Worm (Caenorhabditis elegans) whole organism, L3 larva: ENCODE data around the gene hosl-1.

Experiments used
- ZK546.5 ChIP-seq: sonication (generic microtip); optimal IDR thresholded peaks from 2 replicates; lab custom pipeline; 2017; ENCODE audit warnings: missing biosample characterization, missing genetic modification characterization
- aly-2 ChIP-seq: fragments of 150-350 bp; optimal IDR thresholded peaks from 2 replicates; lab custom pipeline; 2014; ENCODE audit warnings: missing biosample characterization, missing genetic modification characterization
- ama-1 ChIP-seq: fragments of 150-350 bp; optimal IDR thresholded peaks from 2 replicates; lab custom pipeline; 2018
- ceh-16 ChIP-seq: sonication (generic microtip); optimal IDR thresholded peaks from 2 replicates; lab custom pipeline; 2017; ENCODE audit warnings: missing biosample characterization, missing genetic modification characterization
- ceh-28 ChIP-seq: fragments of 150-350 bp; optimal IDR thresholded peaks from 2 replicates; lab custom pipeline; 2014; ENCODE audit warnings: missing biosample characterization, missing genetic modification reagents, missing genetic modification characterization
- ceh-82 ChIP-seq: fragments of 150-350 bp; optimal IDR thresholded peaks from 2 replicates; lab custom pipeline; 2014; ENCODE audit warnings: missing biosample characterization, missing genetic modification characterization
- ceh-9 ChIP-seq: sonication (generic microtip); optimal IDR thresholded peaks from 2 replicates; lab custom pipeline; 2018; ENCODE audit warnings: missing biosample characterization, missing genetic modification characterization
- daf-12 ChIP-seq: fragments of 150-350 bp; optimal IDR thresholded peaks from 2 replicates; lab custom pipeline; 2014; ENCODE audit warnings: missing biosample characterization, missing genetic modification reagents, missing genetic modification characterization
- egl-27 ChIP-seq: sonication (generic microtip); optimal IDR thresholded peaks from 4 replicates; lab custom pipeline; 2017; ENCODE audit warnings: missing biosample characterization, missing genetic modification reagents, missing genetic modification characterization
- elt-1 ChIP-seq: fragments of 150-350 bp; optimal IDR thresholded peaks from 2 replicates; lab custom pipeline; 2014; ENCODE audit warnings: missing biosample characterization, missing genetic modification characterization
- elt-3 ChIP-seq, 3 experiments: fragments of 150-350 bp in 1 of 3; sonication (generic microtip) in 2 of 3; optimal IDR thresholded peaks; 2 replicates in 2 of 3; 4 replicates in 1 of 3; lab custom pipeline; 2014 to 2017; ENCODE audit warnings: missing biosample characterization in 3 of 3, missing genetic modification characterization in 3 of 3
- eor-1 ChIP-seq, 2 experiments: fragments of 150-350 bp; optimal IDR thresholded peaks; 2 replicates each; lab custom pipeline; 2014 to 2018; ENCODE audit warnings: missing biosample characterization in 2 of 2, missing genetic modification characterization in 2 of 2
- fkh-10 ChIP-seq: sonication (generic microtip); optimal IDR thresholded peaks from 2 replicates; lab custom pipeline; 2017; ENCODE audit warnings: missing biosample characterization, missing genetic modification reagents, missing genetic modification characterization
- fkh-2 ChIP-seq: fragments of 150-350 bp; optimal IDR thresholded peaks from 2 replicates; lab custom pipeline; 2014; ENCODE audit warnings: missing biosample characterization, missing genetic modification reagents, missing genetic modification characterization
- lin-15B ChIP-seq: fragments of 150-350 bp; optimal IDR thresholded peaks from 2 replicates; lab custom pipeline; 2014; ENCODE audit warnings: missing biosample characterization, missing genetic modification characterization
- lin-39 ChIP-seq: fragments of 150-350 bp; optimal IDR thresholded peaks from 2 replicates; lab custom pipeline; 2018; ENCODE audit warnings: missing biosample characterization, missing genetic modification reagents, missing genetic modification characterization
- lsy-12 ChIP-seq: sonication (generic microtip); optimal IDR thresholded peaks from 2 replicates; lab custom pipeline; 2016; ENCODE audit warnings: mild to moderate bottlenecking, missing genetic modification characterization, missing compliant biosample characterization
- mdl-1 ChIP-seq: fragments of 150-350 bp; optimal IDR thresholded peaks from 2 replicates; lab custom pipeline; 2014; ENCODE audit warnings: missing biosample characterization, missing genetic modification characterization
- mml-1 ChIP-seq: fragments of 150-350 bp; sonication (generic microtip); optimal IDR thresholded peaks from 3 replicates; lab custom pipeline; 2014; ENCODE audit warnings: missing biosample characterization, missing genetic modification characterization
- nfya-1 ChIP-seq: sonication (generic microtip); optimal IDR thresholded peaks from 2 replicates; lab custom pipeline; 2017; ENCODE audit warnings: missing genetic modification characterization, mild to moderate bottlenecking, missing compliant biosample characterization, antibody characterized with exemption, moderate library complexity; ENCODE audit not compliant: insufficient read depth
- nhr-11 ChIP-seq: fragments of 150-350 bp; optimal IDR thresholded peaks from 2 replicates; lab custom pipeline; 2014; ENCODE audit warnings: missing biosample characterization, missing genetic modification characterization
- nhr-12 ChIP-seq: fragments of 150-350 bp; optimal IDR thresholded peaks from 2 replicates; lab custom pipeline; 2014; ENCODE audit warnings: missing biosample characterization, missing genetic modification characterization
- nhr-23 ChIP-seq: fragments of 150-350 bp; optimal IDR thresholded peaks from 2 replicates; lab custom pipeline; 2014; ENCODE audit warnings: missing biosample characterization, missing genetic modification reagents, missing genetic modification characterization
- nhr-237 ChIP-seq: fragments of 150-350 bp; optimal IDR thresholded peaks from 2 replicates; lab custom pipeline; 2014; ENCODE audit warnings: missing biosample characterization, missing genetic modification characterization
- nhr-25 ChIP-seq: sonication (generic microtip); optimal IDR thresholded peaks from 2 replicates; lab custom pipeline; 2017; ENCODE audit warnings: missing biosample characterization, missing genetic modification characterization
- nhr-43 ChIP-seq: sonication (generic microtip); optimal IDR thresholded peaks from 2 replicates; lab custom pipeline; 2016; ENCODE audit warnings: mild to moderate bottlenecking, missing genetic modification characterization, missing compliant biosample characterization; ENCODE audit not compliant: poor library complexity, severe bottlenecking
- nhr-67 ChIP-seq: fragments of 150-350 bp; optimal IDR thresholded peaks from 2 replicates; lab custom pipeline; 2014; ENCODE audit warnings: missing biosample characterization, missing genetic modification characterization
- nhr-76 ChIP-seq: fragments of 150-350 bp; sonication (generic microtip); optimal IDR thresholded peaks from 5 replicates; lab custom pipeline; 2014; ENCODE audit warnings: missing biosample characterization, missing genetic modification characterization
- pha-4 ChIP-seq: fragments of 150-350 bp; optimal IDR thresholded peaks from 2 replicates; lab custom pipeline; 2014; ENCODE audit warnings: missing biosample characterization, missing genetic modification reagents, missing genetic modification characterization
- pqm-1 ChIP-seq: fragments of 150-350 bp; optimal IDR thresholded peaks from 2 replicates; lab custom pipeline; 2017; ENCODE audit warnings: missing biosample characterization, missing genetic modification characterization, inconsistent platforms
- sea-2 ChIP-seq: fragments of 150-350 bp; sonication (generic microtip); optimal IDR thresholded peaks from 4 replicates; lab custom pipeline; 2014; ENCODE audit warnings: missing biosample characterization, missing genetic modification reagents, missing genetic modification characterization
- skn-1 ChIP-seq: fragments of 150-350 bp; optimal IDR thresholded peaks from 2 replicates; lab custom pipeline; 2014; ENCODE audit warnings: missing biosample characterization, missing genetic modification characterization
- snpc-4 ChIP-seq: fragments of 150-350 bp; optimal IDR thresholded peaks from 2 replicates; lab custom pipeline; 2014; ENCODE audit warnings: missing biosample characterization, missing genetic modification characterization
- tbx-2 ChIP-seq: sonication (generic microtip); optimal IDR thresholded peaks from 2 replicates; lab custom pipeline; 2016; ENCODE audit warnings: mild to moderate bottlenecking, missing genetic modification characterization, missing compliant biosample characterization
- unc-39 ChIP-seq: sonication (generic microtip); optimal IDR thresholded peaks from 4 replicates; lab custom pipeline; 2017; ENCODE audit warnings: missing biosample characterization, missing genetic modification characterization
- unc-62 ChIP-seq: fragments of 150-350 bp; sonication (generic microtip); optimal IDR thresholded peaks from 4 replicates; lab custom pipeline; 2014; ENCODE audit warnings: missing biosample characterization, missing genetic modification reagents, missing genetic modification characterization
- ztf-11 ChIP-seq: fragments of 150-350 bp; optimal IDR thresholded peaks from 2 replicates; lab custom pipeline; 2014; ENCODE audit warnings: missing biosample characterization, missing genetic modification characterization
- ztf-4 ChIP-seq: fragments of 150-350 bp; optimal IDR thresholded peaks from 2 replicates; lab custom pipeline; 2014; ENCODE audit warnings: missing biosample characterization, missing genetic modification characterization

hosl-1 gene

ce11 chrX:4599526-4599925 is 37.4 kb upstream of the hosl-1 start:
- TF ChIP-seq snpc-4 (no peak), pha-4 (tag; lab: Kevin White, UChicago) (no peak), sea-2 (GFP tag; lab: Kevin White, UChicago) (no peak), ceh-16 (tag; lab: Kevin White, UChicago) (no peak), pqm-1 (tag; lab: Kevin White, UChicago) (no peak), nhr-12 (tag; lab: Kevin White, UChicago) (no peak), ceh-9 (tag; lab: Kevin White, UChicago) (no peak), elt-1 (no peak), daf-12 (tag; lab: Kevin White, UChicago) (no peak), elt-3 (tag; optimal IDR thresholded peaks at IDR 0.05; lab: Kevin White, UChicago) (no peak), ZK546.5 (tag; lab: Kevin White, UChicago) (no peak), nhr-43 (tag; lab: Kevin White, UChicago) (no peak), ceh-28 (tag; lab: Kevin White, UChicago) (no peak), ama-1 (lab: Kevin White, UChicago) (no peak), nhr-11 (tag; lab: Kevin White, UChicago) (no peak), nhr-67 (tag; lab: Kevin White, UChicago) (no peak), eor-1 (tag; optimal IDR thresholded peaks at IDR 0.05; lab: Kevin White, UChicago) (no peak), tbx-2 (tag; lab: Kevin White, UChicago) (no peak), ztf-11 (no peak), nhr-76 (tag; lab: Kevin White, UChicago) (no peak)

- TF ChIP-seq skn-1 (tag; lab: Kevin White, UChicago), result no peak
- no peak for TF ChIP-seq nhr-237 (tag; lab: Kevin White, UChicago)
- no peak for TF ChIP-seq nhr-25 (tag; lab: Kevin White, UChicago)
- no peak for TF ChIP-seq snpc-4
- TF ChIP-seq ceh-28 (tag; lab: Kevin White, UChicago), result no peak
- TF ChIP-seq pha-4 (tag; lab: Kevin White, UChicago), result no peak
- no peak for TF ChIP-seq pqm-1 (tag; lab: Kevin White, UChicago)
- TF ChIP-seq ama-1 (lab: Kevin White, UChicago), result no peak
- no peak for TF ChIP-seq tbx-2 (tag; lab: Kevin White, UChicago)
- TF ChIP-seq aly-2, result no peak
- no peak for TF ChIP-seq mdl-1 (tag; lab: Kevin White, UChicago)
- no peak for TF ChIP-seq nhr-43 (tag; lab: Kevin White, UChicago)
- TF ChIP-seq ztf-11, result no peak
- TF ChIP-seq lin-39 (tag; lab: Kevin White, UChicago), result no peak
- no peak for TF ChIP-seq ZK546.5 (tag; lab: Kevin White, UChicago)
- TF ChIP-seq mml-1, result no peak
- no peak for TF ChIP-seq unc-62 (GFP tag; lab: Kevin White, UChicago)
- no peak for TF ChIP-seq fkh-10 (GFP tag; lab: Kevin White, UChicago)
Observed at ce11 chrX:4600987-4601386, 35.9 kb upstream of the hosl-1 start.

ce11 chrX:4604185-4604584 is 32.7 kb upstream of the hosl-1 start:
- no peak for TF ChIP-seq mml-1
- TF ChIP-seq nhr-23 (tag; lab: Kevin White, UChicago), result no peak
- TF ChIP-seq egl-27 (tag; lab: Kevin White, UChicago), result no peak
- no peak for TF ChIP-seq ceh-82 (tag; lab: Kevin White, UChicago)
- TF ChIP-seq ztf-4 (tag; lab: Kevin White, UChicago), result no peak
- no peak for TF ChIP-seq unc-39 (tag; lab: Kevin White, UChicago)
- TF ChIP-seq ceh-28 (tag; lab: Kevin White, UChicago), result no peak
- TF ChIP-seq lin-15B, result no peak
- TF ChIP-seq nhr-67 (tag; lab: Kevin White, UChicago), result no peak
- no peak for TF ChIP-seq nhr-25 (tag; lab: Kevin White, UChicago)

ce11 chrX:4605828-4606227 is 31.1 kb upstream of the hosl-1 start, which contains the start of gene spat-3:
TSS of gene spat-3 (minus strand) at chrX:4605928.
- TF ChIP-seq fkh-2 (tag; lab: Kevin White, UChicago) (no peak), nhr-76 (tag; lab: Kevin White, UChicago) (no peak), ceh-9 (tag; lab: Kevin White, UChicago) (no peak), nfya-1 (no peak), ama-1 (lab: Kevin White, UChicago) (no peak), snpc-4 (no peak), sea-2 (GFP tag; lab: Kevin White, UChicago) (no peak), ceh-16 (tag; lab: Kevin White, UChicago) (no peak), eor-1 (tag; optimal IDR thresholded peaks at IDR 0.05; lab: Kevin White, UChicago) (no peak), lsy-12 (tag; lab: Kevin White, UChicago) (no peak), daf-12 (tag; lab: Kevin White, UChicago) (no peak)
